Fruit fly (Drosophila melanogaster) Kc167 (cell line): Measurements from ENCODE around the gene mei-P26.

ENCODE experiments used
- Myc ChIP-seq: fragments of >200 bp; optimal IDR thresholded peaks from 2 replicates; lab custom pipeline; 2017; ENCODE audit warnings: missing external identifiers
- h ChIP-seq: fragments of >200 bp; optimal IDR thresholded peaks from 3 replicates; lab custom pipeline; 2018; ENCODE audit warnings: missing external identifiers
- psq ChIP-seq: fragments of >200 bp; optimal IDR thresholded peaks from 2 replicates; lab custom pipeline; 2017; ENCODE audit warnings: missing external identifiers

dm6 chrX:9120828-9121754 is 42.0 kb upstream of the mei-P26 start:
- TF ChIP-seq psq (no peak), h (lab: Kevin White, UChicago) (no peak), Myc (lab: Kevin White, UChicago) (no peak)
